Worm (Caenorhabditis elegans) whole organism, mixed stage, embryonic: Measurements from ENCODE around the gene twk-4.

Experiments used
- M03D4.4 ChIP-seq: sonication (generic microtip); optimal IDR thresholded peaks from 2 replicates; lab custom pipeline; 2017; ENCODE audit warnings: mild to moderate bottlenecking, missing genetic modification characterization, missing compliant biosample characterization
- bed-3 ChIP-seq: fragments of 200-800 bp; sonication (Bioruptor generic); optimal IDR thresholded peaks from 3 replicates; lab custom pipeline; 2018; ENCODE audit warnings: mild to moderate bottlenecking, missing genetic modification characterization, moderate library complexity, missing compliant biosample characterization
- blmp-1 ChIP-seq: fragments of 150-350 bp; optimal IDR thresholded peaks from 2 replicates; lab custom pipeline; 2014; ENCODE audit warnings: missing biosample characterization, missing genetic modification characterization
- ceh-39 ChIP-seq: fragments of 150-350 bp; optimal IDR thresholded peaks from 2 replicates; lab custom pipeline; 2014; ENCODE audit warnings: missing biosample characterization, missing genetic modification characterization
- ceh-43 ChIP-seq: fragments of 200-800 bp; sonication (Bioruptor generic); optimal IDR thresholded peaks from 2 replicates; lab custom pipeline; 2018; ENCODE audit warnings: mild to moderate bottlenecking, missing genetic modification characterization, moderate library complexity, missing compliant biosample characterization
- ceh-83 ChIP-seq: fragments of 200-800 bp; sonication (Bioruptor generic); optimal IDR thresholded peaks from 2 replicates; lab custom pipeline; 2018; ENCODE audit warnings: mild to moderate bottlenecking, missing genetic modification characterization, missing compliant biosample characterization
- ces-1 ChIP-seq: fragments of 150-350 bp; optimal IDR thresholded peaks from 2 replicates; lab custom pipeline; 2014; ENCODE audit warnings: missing biosample characterization, missing genetic modification reagents, missing genetic modification characterization
- cnd-1 ChIP-seq: fragments of 200-800 bp; sonication (Bioruptor generic); optimal IDR thresholded peaks from 2 replicates; lab custom pipeline; 2018; ENCODE audit warnings: mild to moderate bottlenecking, missing genetic modification characterization, missing compliant biosample characterization
- drap-1 ChIP-seq: fragments of 200-800 bp; sonication (Bioruptor generic); optimal IDR thresholded peaks from 3 replicates; lab custom pipeline; 2018; ENCODE audit warnings: mild to moderate bottlenecking, missing genetic modification characterization, missing compliant biosample characterization
- elt-1 ChIP-seq: sonication (generic microtip); optimal IDR thresholded peaks from 2 replicates; lab custom pipeline; 2017; ENCODE audit warnings: missing genetic modification characterization, mild to moderate bottlenecking, missing compliant biosample characterization, antibody characterized with exemption, moderate library complexity, borderline replicate concordance; ENCODE audit not compliant: insufficient read depth
- elt-3 ChIP-seq: fragments of 150-350 bp; optimal IDR thresholded peaks from 2 replicates; lab custom pipeline; 2014; ENCODE audit warnings: missing biosample characterization, missing genetic modification characterization
- hlh-1 ChIP-seq: fragments of 150-350 bp; optimal IDR thresholded peaks from 2 replicates; lab custom pipeline; 2014; ENCODE audit warnings: missing biosample characterization, missing genetic modification reagents, missing genetic modification characterization
- lin-13 ChIP-seq: fragments of 150-350 bp; optimal IDR thresholded peaks from 2 replicates; lab custom pipeline; 2014; ENCODE audit warnings: missing biosample characterization, missing genetic modification characterization
- lin-32 ChIP-seq: fragments of 200-800 bp; sonication (Bioruptor generic); optimal IDR thresholded peaks from 2 replicates; lab custom pipeline; 2018; ENCODE audit warnings: mild to moderate bottlenecking, missing genetic modification characterization, missing compliant biosample characterization
- lsy-2 ChIP-seq: fragments of 150-350 bp; optimal IDR thresholded peaks from 2 replicates; lab custom pipeline; 2014; ENCODE audit warnings: missing biosample characterization, missing genetic modification characterization
- mab-5 ChIP-seq: fragments of 150-350 bp; optimal IDR thresholded peaks from 2 replicates; lab custom pipeline; 2014; ENCODE audit warnings: missing biosample characterization, missing genetic modification characterization
- mls-2 ChIP-seq: sonication (generic microtip); optimal IDR thresholded peaks from 2 replicates; lab custom pipeline; 2016; ENCODE audit warnings: mild to moderate bottlenecking, missing genetic modification characterization, moderate library complexity, missing compliant biosample characterization
- nhr-12 ChIP-seq: fragments of 150-350 bp; optimal IDR thresholded peaks from 2 replicates; lab custom pipeline; 2014; ENCODE audit warnings: missing biosample characterization, missing genetic modification characterization
- nhr-2 ChIP-seq: fragments of 150-350 bp; optimal IDR thresholded peaks from 2 replicates; lab custom pipeline; 2014; ENCODE audit warnings: missing biosample characterization, missing genetic modification characterization
- nhr-237 ChIP-seq: fragments of 150-350 bp; optimal IDR thresholded peaks from 2 replicates; lab custom pipeline; 2014; ENCODE audit warnings: missing biosample characterization, missing genetic modification characterization
- nhr-28 ChIP-seq: fragments of 150-350 bp; optimal IDR thresholded peaks from 2 replicates; lab custom pipeline; 2014; ENCODE audit warnings: missing biosample characterization, missing genetic modification characterization
- nhr-76 ChIP-seq: sonication (generic microtip); optimal IDR thresholded peaks from 2 replicates; lab custom pipeline; 2017; ENCODE audit warnings: missing biosample characterization, missing genetic modification characterization
- pha-4 ChIP-seq: fragments of 150-350 bp; optimal IDR thresholded peaks from 2 replicates; lab custom pipeline; 2018; ENCODE audit warnings: missing biosample characterization, missing genetic modification reagents, missing genetic modification characterization
- sem-2 ChIP-seq: fragments of 200-800 bp; sonication (Bioruptor generic); optimal IDR thresholded peaks from 2 replicates; lab custom pipeline; 2018; ENCODE audit warnings: mild to moderate bottlenecking, missing genetic modification characterization, missing compliant biosample characterization
- snpc-4 ChIP-seq: fragments of 150-350 bp; optimal IDR thresholded peaks from 2 replicates; lab custom pipeline; 2014; ENCODE audit warnings: missing biosample characterization, missing genetic modification characterization
- sptf-1 ChIP-seq: sonication (generic microtip); optimal IDR thresholded peaks from 2 replicates; lab custom pipeline; 2017; ENCODE audit warnings: mild to moderate bottlenecking, missing genetic modification characterization, moderate library complexity, missing compliant biosample characterization
- unc-120 ChIP-seq: sonication (generic microtip); optimal IDR thresholded peaks from 2 replicates; lab custom pipeline; 2017; ENCODE audit warnings: missing genetic modification characterization, missing compliant biosample characterization; ENCODE audit not compliant: poor library complexity, severe bottlenecking
- unc-39 ChIP-seq: fragments of 150-350 bp; optimal IDR thresholded peaks from 2 replicates; lab custom pipeline; 2014; ENCODE audit warnings: missing biosample characterization, missing genetic modification characterization
- unc-62 ChIP-seq: fragments of 150-350 bp; optimal IDR thresholded peaks from 2 replicates; lab custom pipeline; 2014; ENCODE audit warnings: missing biosample characterization, missing genetic modification reagents, missing genetic modification characterization
- zip-8 ChIP-seq: fragments of 150-350 bp; optimal IDR thresholded peaks from 2 replicates; lab custom pipeline; 2014; ENCODE audit warnings: missing biosample characterization, missing genetic modification characterization
- ztf-11 ChIP-seq: fragments of 150-350 bp; optimal IDR thresholded peaks from 2 replicates; lab custom pipeline; 2014; ENCODE audit warnings: missing biosample characterization, missing genetic modification characterization

The twk-4 gene

ce11 chrII:9141110-9141509 is 53.0 kb downstream of the twk-4 start:
- TF ChIP-seq unc-39 (tag; lab: Kevin White, UChicago) (no peak), lsy-2 (no peak), M03D4.4 (tag; lab: Kevin White, UChicago) (no peak), ztf-11 (tag; lab: Kevin White, UChicago) (no peak), ces-1 (GFP tag; lab: Kevin White, UChicago) (no peak), pha-4 (tag; lab: Kevin White, UChicago) (no peak), unc-62 (GFP tag; lab: Kevin White, UChicago) (no peak)

ce11 chrII:9139172-9139700 is 54.9 kb downstream of the twk-4 start, which contains the start of gene Y9C2UA.1:
Y9C2UA.1 (plus strand) TSS chrII:9139650.
- TF ChIP-seq ceh-43 (no peak), nhr-12 (no peak), nhr-237 (tag; lab: Kevin White, UChicago) (no peak), lsy-2 (no peak), M03D4.4 (tag; lab: Kevin White, UChicago) (no peak), snpc-4 (tag; lab: Kevin White, UChicago) (no peak)

ce11 chrII:9137803-9138202 is 56.3 kb downstream of the twk-4 start, which contains the start of gene C16D2.3:
C16D2.3 (plus strand) TSS chrII:9138103.
- no peak for TF ChIP-seq hlh-1 (tag; lab: Kevin White, UChicago)
- TF ChIP-seq ceh-43, result no peak
- TF ChIP-seq sptf-1, result no peak
- TF ChIP-seq nhr-12, result no peak
- TF ChIP-seq nhr-2 (tag; lab: Kevin White, UChicago), result no peak
- no peak for TF ChIP-seq unc-62 (GFP tag; lab: Kevin White, UChicago)
- no peak for TF ChIP-seq pha-4 (tag; lab: Kevin White, UChicago)

ce11 chrII:9135878-9136277 is 58.2 kb downstream of the twk-4 start, which contains the start of gene nlp-78:
nlp-78 (plus strand) TSS chrII:9136178.
- TF ChIP-seq ceh-39 (no peak), sptf-1 (no peak), snpc-4 (tag; lab: Kevin White, UChicago) (no peak), ces-1 (GFP tag; lab: Kevin White, UChicago) (no peak), ztf-11 (tag; lab: Kevin White, UChicago) (no peak), nhr-237 (tag; lab: Kevin White, UChicago) (no peak), zip-8 (tag; lab: Kevin White, UChicago) (no peak), elt-3 (tag; lab: Kevin White, UChicago) (no peak), nhr-12 (no peak), M03D4.4 (tag; lab: Kevin White, UChicago) (no peak), cnd-1 (tag; lab: Kevin White, UChicago) (no peak), elt-1 (tag; lab: Kevin White, UChicago) (no peak), bed-3 (GFP tag; lab: Kevin White, UChicago) (no peak), pha-4 (tag; lab: Kevin White, UChicago) (no peak), mls-2 (tag; lab: Kevin White, UChicago) (no peak), ceh-43 (no peak), drap-1 (GFP tag; lab: Kevin White, UChicago) (no peak), ceh-83 (GFP tag; lab: Kevin White, UChicago) (no peak), nhr-2 (tag; lab: Kevin White, UChicago) (no peak)

- TF ChIP-seq zip-8 (tag; lab: Kevin White, UChicago), result no peak
- no peak for TF ChIP-seq ceh-43
- TF ChIP-seq blmp-1 (tag; lab: Kevin White, UChicago), result no peak
- no peak for TF ChIP-seq nhr-76 (tag; lab: Kevin White, UChicago)
- no peak for TF ChIP-seq elt-3 (tag; lab: Kevin White, UChicago)
- no peak for TF ChIP-seq drap-1 (GFP tag; lab: Kevin White, UChicago)
- no peak for TF ChIP-seq mab-5 (tag; lab: Kevin White, UChicago)
- no peak for TF ChIP-seq unc-62 (GFP tag; lab: Kevin White, UChicago)
- TF ChIP-seq mls-2 (tag; lab: Kevin White, UChicago), result no peak
- no peak for TF ChIP-seq unc-120 (tag; lab: Kevin White, UChicago)
- no peak for TF ChIP-seq lin-32 (GFP tag; lab: Kevin White, UChicago)
- no peak for TF ChIP-seq nhr-2 (tag; lab: Kevin White, UChicago)
- no peak for TF ChIP-seq bed-3 (GFP tag; lab: Kevin White, UChicago)
- TF ChIP-seq sem-2 (GFP tag; lab: Kevin White, UChicago), result no peak
- TF ChIP-seq lin-13 (tag; lab: Kevin White, UChicago), result no peak
- TF ChIP-seq nhr-28 (tag; lab: Kevin White, UChicago), result no peak
- TF ChIP-seq, all 35 proteins: peak for 0
Measured at ce11 chrII:9132338-9132737, 61.8 kb downstream of the twk-4 start.
